Worm (Caenorhabditis elegans) whole organism, young adult: ENCODE data around the gene dhs-18.

Experiments used
- C17E4.6 ChIP-seq: fragments of 200-800 bp; sonication (Bioruptor generic); IDR thresholded peaks from 2 replicates; pipeline ENCODE4 v1.3.6; 2022; ENCODE audit warnings: missing genetic modification reagents, missing genetic modification characterization, missing compliant biosample characterization
- F33H1.4 ChIP-seq: fragments of 200-800 bp; sonication (Bioruptor generic); IDR thresholded peaks from 2 replicates; pipeline ENCODE4 v1.3.6; 2022; ENCODE audit warnings: missing genetic modification reagents, missing genetic modification characterization, missing compliant biosample characterization
- F39B2.1 ChIP-seq: fragments of 200-800 bp; sonication (Bioruptor generic); IDR thresholded peaks from 2 replicates; pipeline ENCODE4 v1.3.6; 2022; ENCODE audit warnings: missing genetic modification reagents, missing genetic modification characterization, missing compliant biosample characterization
- F52B5.7 ChIP-seq: sonication (generic microtip); optimal IDR thresholded peaks from 2 replicates; lab custom pipeline; 2016; ENCODE audit warnings: mild to moderate bottlenecking, missing genetic modification characterization, missing compliant biosample characterization
- Y56A3A.18 ChIP-seq: fragments of 200-800 bp; sonication (Bioruptor generic); IDR thresholded peaks from 2 replicates; pipeline ENCODE4 v1.3.6; 2022; ENCODE audit warnings: missing genetic modification reagents, missing genetic modification characterization, missing compliant biosample characterization
- attf-6 ChIP-seq: fragments of 200-800 bp; sonication (Bioruptor generic); IDR thresholded peaks from 2 replicates; pipeline ENCODE4 v1.3.6; 2022; ENCODE audit warnings: missing genetic modification reagents, missing genetic modification characterization, missing compliant biosample characterization
- ceh-100 ChIP-seq: fragments of 200-800 bp; sonication (Bioruptor generic); IDR thresholded peaks from 2 replicates; pipeline ENCODE4 v1.3.6; 2022; ENCODE audit warnings: missing genetic modification reagents, missing genetic modification characterization, missing compliant biosample characterization
- chd-7 ChIP-seq: sonication (generic microtip); optimal IDR thresholded peaks from 2 replicates; lab custom pipeline; 2016; ENCODE audit warnings: mild to moderate bottlenecking, missing genetic modification characterization, moderate library complexity, missing compliant biosample characterization
- die-1 ChIP-seq: sonication (generic microtip); optimal IDR thresholded peaks from 2 replicates; lab custom pipeline; 2016; ENCODE audit warnings: missing genotype, mild to moderate bottlenecking, missing genetic modification characterization, missing compliant biosample characterization
- dpff-1 ChIP-seq: sonication (generic microtip); optimal IDR thresholded peaks from 2 replicates; lab custom pipeline; 2017; ENCODE audit warnings: mild to moderate bottlenecking, missing genetic modification characterization, missing compliant biosample characterization
- egl-18 ChIP-seq: fragments of 200-800 bp; sonication (Bioruptor generic); IDR thresholded peaks from 2 replicates; pipeline ENCODE4 v1.3.6; 2022; ENCODE audit warnings: missing genetic modification reagents, missing genetic modification characterization, missing compliant biosample characterization
- egrh-3 ChIP-seq: fragments of 200-800 bp; sonication (Bioruptor generic); IDR thresholded peaks from 2 replicates; pipeline ENCODE4 v1.3.6; 2022; ENCODE audit warnings: missing genetic modification reagents, missing genetic modification characterization, missing compliant biosample characterization
- hlh-12 ChIP-seq: sonication (generic microtip); optimal IDR thresholded peaks from 2 replicates; lab custom pipeline; 2016; ENCODE audit warnings: missing genetic modification characterization, missing compliant biosample characterization
- hlh-26 ChIP-seq: fragments of 200-800 bp; sonication (Bioruptor generic); conservative IDR thresholded peaks from 2 replicates; pipeline ENCODE4 v1.3.6; 2022; ENCODE audit warnings: missing genetic modification reagents, missing genetic modification characterization, missing compliant biosample characterization
- hrde-1 ChIP-seq: sonication (generic microtip); optimal IDR thresholded peaks from 2 replicates; lab custom pipeline; 2016; ENCODE audit warnings: missing genetic modification characterization, mild to moderate bottlenecking, missing compliant biosample characterization, moderate library complexity, missing genotype, missing genetic modification reagents, borderline replicate concordance
- hsf-1 ChIP-seq: fragments of 200-800 bp; sonication (Bioruptor generic); IDR thresholded peaks from 2 replicates; pipeline ENCODE4 v1.3.6; 2022; ENCODE audit warnings: missing genetic modification reagents, missing genetic modification characterization, missing compliant biosample characterization
- lin-35 ChIP-seq, 3 experiments: fragments of 150-350 bp in 2 of 3; sonication (generic microtip) in 1 of 3; optimal IDR thresholded peaks; 2 replicates each; lab custom pipeline; 2014 to 2018; ENCODE audit warnings: missing biosample characterization in 3 of 3, missing genetic modification characterization in 3 of 3, missing genetic modification reagents in 3 of 3
- lin-40 ChIP-seq: sonication (generic microtip); optimal IDR thresholded peaks from 2 replicates; lab custom pipeline; 2016; ENCODE audit warnings: missing genetic modification characterization, mild to moderate bottlenecking, missing compliant biosample characterization, missing genotype, missing genetic modification reagents
- lin-54 ChIP-seq: fragments of 200-800 bp; sonication (Bioruptor generic); optimal IDR thresholded peaks from 2 replicates; lab custom pipeline; 2018; ENCODE audit warnings: mild to moderate bottlenecking, missing genetic modification characterization, missing compliant biosample characterization
- madf-6 ChIP-seq: fragments of 200-800 bp; sonication (Bioruptor generic); IDR thresholded peaks from 2 replicates; pipeline ENCODE4 v1.3.6; 2022; ENCODE audit warnings: missing genetic modification reagents, missing genetic modification characterization, missing compliant biosample characterization
- nhr-80 ChIP-seq: sonication (generic microtip); optimal IDR thresholded peaks from 2 replicates; lab custom pipeline; 2016; ENCODE audit warnings: missing genetic modification characterization, missing compliant biosample characterization
- sea-2 ChIP-seq: fragments of 200-800 bp; sonication (Bioruptor generic); IDR thresholded peaks from 2 replicates; pipeline ENCODE4 v1.3.6; 2022; ENCODE audit warnings: missing genetic modification characterization, missing compliant biosample characterization
- somi-1 ChIP-seq: fragments of 200-800 bp; sonication (Bioruptor generic); optimal IDR thresholded peaks from 2 replicates; lab custom pipeline; 2018; ENCODE audit warnings: mild to moderate bottlenecking, missing genetic modification characterization, missing compliant biosample characterization
- tbp1 ChIP-seq: fragments of 200-800 bp; sonication (Bioruptor generic); optimal IDR thresholded peaks from 2 replicates; lab custom pipeline; 2018; ENCODE audit warnings: mild to moderate bottlenecking, missing genetic modification characterization, missing compliant biosample characterization
- tbx-9 ChIP-seq: sonication (generic microtip); optimal IDR thresholded peaks from 2 replicates; lab custom pipeline; 2016; ENCODE audit warnings: borderline replicate concordance, missing genetic modification characterization, inconsistent platforms, missing compliant biosample characterization
- tlf-1 ChIP-seq: fragments of 200-800 bp; sonication (Bioruptor generic); optimal IDR thresholded peaks from 2 replicates; lab custom pipeline; 2018; ENCODE audit warnings: mild to moderate bottlenecking, missing genetic modification characterization, missing compliant biosample characterization
- ztf-26 ChIP-seq: sonication (generic microtip); optimal IDR thresholded peaks from 2 replicates; lab custom pipeline; 2017; ENCODE audit warnings: missing genetic modification characterization, missing compliant biosample characterization

dhs-18 gene

ce11 chrV:11046730-11047129 is at the start of gene dhs-18:
Gene dhs-18, minus strand, starts transcription at chrV:11046833.
- TF ChIP-seq nhr-80 (peak; percentile 14), ztf-26 (tag; lab: Kevin White, UChicago) (no peak)

DNA sequence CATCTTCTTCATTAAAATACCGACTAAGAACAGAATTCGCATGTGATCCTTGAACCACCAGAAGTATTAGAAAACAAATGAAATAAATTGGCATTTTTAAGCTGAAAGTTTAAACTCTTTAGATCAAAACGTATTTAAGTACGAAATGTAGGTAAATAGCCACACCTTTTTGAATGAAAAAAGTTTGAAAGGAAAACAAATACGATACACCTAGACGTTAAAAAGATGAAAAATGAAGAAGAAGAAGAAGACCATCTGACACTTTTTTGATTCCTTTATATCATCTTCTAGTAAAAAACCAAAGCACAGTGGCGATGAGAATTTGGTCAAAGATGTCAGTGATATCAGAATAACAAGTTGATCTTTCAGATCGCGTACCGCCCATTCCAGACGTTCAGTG is 49.2 kb upstream of the dhs-18 start, which contains the start of gene Y42A5A.3:
TSS of gene Y42A5A.3 (minus strand) at position 101 of the 400 bp plus-strand sequence.
- TF ChIP-seq chd-7 (tag; lab: Kevin White, UChicago) (no peak), sea-2 (GFP tag; lab: Robert Waterston, UW) (no peak), egl-18 (GFP tag; lab: Robert Waterston, UW) (no peak), F52B5.7 (tag; lab: Kevin White, UChicago) (no peak), tbp1 (GFP tag; lab: Kevin White, UChicago) (no peak), nhr-80 (no peak)

ce11 chrV:11094698-11095097 is 48.1 kb upstream of the dhs-18 start:
- TF ChIP-seq lin-35 (GFP tag; optimal IDR thresholded peaks at IDR 0.05; lab: Kevin White, UChicago) (no peak), dpff-1 (tag; lab: Kevin White, UChicago) (no peak), hlh-12 (tag; lab: Kevin White, UChicago) (no peak), lin-40 (peak; percentile 51), somi-1 (GFP tag; lab: Kevin White, UChicago) (peak; percentile 43), hrde-1 (tag; lab: Kevin White, UChicago) (no peak), hsf-1 (no peak), C17E4.6 (GFP tag; lab: Robert Waterston, UW) (no peak), ztf-26 (tag; lab: Kevin White, UChicago) (peak; percentile 78), hlh-26 (GFP tag; lab: Robert Waterston, UW) (no peak)
- TF ChIP-seq, all 124 proteins: peak for 3

ce11 chrV:11093163-11094091 is 46.8 kb upstream of the dhs-18 start, which contains the start of gene lact-8:
Gene lact-8, minus strand, starts transcription at chrV:11093607.
- TF ChIP-seq tlf-1 (GFP tag; lab: Kevin White, UChicago): no peak
- TF ChIP-seq madf-6 (GFP tag; lab: Robert Waterston, UW): no peak
- no peak for TF ChIP-seq Y56A3A.18 (GFP tag; lab: Robert Waterston, UW)
- no peak for TF ChIP-seq F39B2.1 (GFP tag; lab: Robert Waterston, UW)
- no peak for TF ChIP-seq lin-54 (GFP tag; lab: Kevin White, UChicago)
- no peak for TF ChIP-seq egrh-3 (GFP tag; lab: Robert Waterston, UW)
- TF ChIP-seq, all 124 proteins: peak for 0

- TF ChIP-seq F33H1.4 (GFP tag; lab: Robert Waterston, UW) (no peak), tbx-9 (tag; lab: Kevin White, UChicago) (no peak), die-1 (tag; lab: Kevin White, UChicago) (peak; percentile 13), ceh-100 (GFP tag; lab: Robert Waterston, UW) (no peak), madf-6 (GFP tag; lab: Robert Waterston, UW) (no peak)
Measured at ce11 chrV:11087519-11087998, 40.9 kb upstream of the dhs-18 start, which contains the start of gene Y42A5A.1. Gene Y42A5A.1, plus strand, starts transcription at chrV:11087948.

ce11 chrV:11087119-11087518 is 40.5 kb upstream of the dhs-18 start:
- no peak for TF ChIP-seq attf-6
- TF ChIP-seq nhr-80: peak; percentile 6
- TF ChIP-seq lin-40: peak; percentile 40
